Worm (Caenorhabditis elegans) whole organism, young adult: ENCODE results near the gene F56C3.10.
A peak's percentile ranks its signal among the peaks of the same experiment; 100 is the strongest.
"Not testable (repeated sequence)": the region's sequence is repeated elsewhere in the genome, so short reads cannot be mapped to it uniquely, and the experiment has no call there.

Experiments used
- F22D6.2 ChIP-seq: sonication (generic microtip); optimal IDR thresholded peaks from 2 replicates; lab custom pipeline; 2016; ENCODE audit warnings: mild to moderate bottlenecking, missing genetic modification characterization, missing compliant biosample characterization
- F23B12.7 ChIP-seq: sonication (generic microtip); optimal IDR thresholded peaks from 2 replicates; lab custom pipeline; 2017; ENCODE audit warnings: missing genetic modification characterization, mild to moderate bottlenecking, missing compliant biosample characterization, antibody characterized with exemption, moderate library complexity; ENCODE audit not compliant: insufficient read depth
- F49E8.2 ChIP-seq: sonication (generic microtip); optimal IDR thresholded peaks from 3 replicates; lab custom pipeline; 2017; ENCODE audit warnings: missing genetic modification characterization, mild to moderate bottlenecking, missing compliant biosample characterization, antibody characterized with exemption, moderate library complexity; ENCODE audit not compliant: insufficient read depth
- F57C9.4 ChIP-seq: sonication (generic microtip); optimal IDR thresholded peaks from 2 replicates; lab custom pipeline; 2017; ENCODE audit warnings: mild to moderate bottlenecking, missing genetic modification characterization, missing compliant biosample characterization
- T26A5.8 ChIP-seq: sonication (generic microtip); optimal IDR thresholded peaks from 2 replicates; lab custom pipeline; 2016; ENCODE audit warnings: missing genetic modification characterization, missing compliant biosample characterization
- Y95B8A.8 ChIP-seq: fragments of 200-800 bp; sonication (Bioruptor generic); IDR thresholded peaks from 2 replicates; pipeline ENCODE4 v1.3.6; 2022; ENCODE audit warnings: missing genetic modification reagents, missing genetic modification characterization, missing compliant biosample characterization
- attf-6 ChIP-seq: fragments of 200-800 bp; sonication (Bioruptor generic); IDR thresholded peaks from 2 replicates; pipeline ENCODE4 v1.3.6; 2022; ENCODE audit warnings: missing genetic modification reagents, missing genetic modification characterization, missing compliant biosample characterization
- bed-1 ChIP-seq: fragments of 200-800 bp; sonication (Bioruptor generic); IDR thresholded peaks from 2 replicates; pipeline ENCODE4 v1.3.6; 2022; ENCODE audit warnings: missing genetic modification reagents, missing genetic modification characterization, missing compliant biosample characterization
- cebp-2 ChIP-seq: fragments of 200-800 bp; sonication (Bioruptor generic); IDR thresholded peaks from 2 replicates; pipeline ENCODE4 v1.3.6; 2022; ENCODE audit warnings: missing genetic modification characterization, missing compliant biosample characterization
- ceh-100 ChIP-seq: fragments of 200-800 bp; sonication (Bioruptor generic); IDR thresholded peaks from 2 replicates; pipeline ENCODE4 v1.3.6; 2022; ENCODE audit warnings: missing genetic modification reagents, missing genetic modification characterization, missing compliant biosample characterization
- ceh-40 ChIP-seq: fragments of 200-800 bp; sonication (Bioruptor generic); IDR thresholded peaks from 2 replicates; pipeline ENCODE4 v1.3.6; 2022; ENCODE audit warnings: missing genetic modification characterization, missing compliant biosample characterization
- chd-7 ChIP-seq: sonication (generic microtip); optimal IDR thresholded peaks from 2 replicates; lab custom pipeline; 2016; ENCODE audit warnings: mild to moderate bottlenecking, missing genetic modification characterization, moderate library complexity, missing compliant biosample characterization
- dox-1 ChIP-seq: fragments of 200-800 bp; sonication (Bioruptor generic); IDR thresholded peaks from 2 replicates; pipeline ENCODE4 v1.3.6; 2022; ENCODE audit warnings: missing genetic modification reagents, missing genetic modification characterization, missing compliant biosample characterization
- dpl-1 ChIP-seq: fragments of 150-350 bp; optimal IDR thresholded peaks from 2 replicates; lab custom pipeline; 2014; ENCODE audit warnings: missing biosample characterization, missing genetic modification reagents, missing genetic modification characterization
- him-1 ChIP-seq: sonication (generic microtip); optimal IDR thresholded peaks from 2 replicates; lab custom pipeline; 2016; ENCODE audit warnings: missing genotype, missing genetic modification reagents, missing genetic modification characterization, missing compliant biosample characterization
- hlh-12 ChIP-seq: sonication (generic microtip); optimal IDR thresholded peaks from 2 replicates; lab custom pipeline; 2016; ENCODE audit warnings: missing genetic modification characterization, missing compliant biosample characterization
- hmg-1.2 ChIP-seq: fragments of 200-800 bp; sonication (Bioruptor generic); IDR thresholded peaks from 2 replicates; pipeline ENCODE4 v1.3.6; 2022; ENCODE audit warnings: missing genetic modification reagents, missing genetic modification characterization, missing compliant biosample characterization
- hmg-20 ChIP-seq: fragments of 200-800 bp; sonication (Bioruptor generic); IDR thresholded peaks from 2 replicates; pipeline ENCODE4 v1.3.6; 2022; ENCODE audit warnings: missing genetic modification reagents, missing genetic modification characterization, missing compliant biosample characterization
- hsf-1 ChIP-seq: fragments of 200-800 bp; sonication (Bioruptor generic); IDR thresholded peaks from 2 replicates; pipeline ENCODE4 v1.3.6; 2022; ENCODE audit warnings: missing genetic modification reagents, missing genetic modification characterization, missing compliant biosample characterization
- lin-26 ChIP-seq: fragments of 200-800 bp; sonication (Bioruptor generic); IDR thresholded peaks from 2 replicates; pipeline ENCODE4 v1.3.6; 2022; ENCODE audit warnings: missing genetic modification reagents, missing genetic modification characterization, missing compliant biosample characterization
- lin-54 ChIP-seq: fragments of 200-800 bp; sonication (Bioruptor generic); optimal IDR thresholded peaks from 2 replicates; lab custom pipeline; 2018; ENCODE audit warnings: mild to moderate bottlenecking, missing genetic modification characterization, missing compliant biosample characterization
- lsy-27 ChIP-seq: sonication (generic microtip); optimal IDR thresholded peaks from 2 replicates; lab custom pipeline; 2017; ENCODE audit warnings: missing genetic modification characterization, mild to moderate bottlenecking, missing compliant biosample characterization, antibody characterized with exemption, missing genotype, borderline replicate concordance; ENCODE audit not compliant: insufficient read depth
- mcd-1 ChIP-seq: fragments of 200-800 bp; sonication (Bioruptor generic); IDR thresholded peaks from 2 replicates; pipeline ENCODE4 v1.3.6; 2022; ENCODE audit warnings: missing genetic modification reagents, missing genetic modification characterization, missing compliant biosample characterization
- mel-28 ChIP-seq: sonication (generic microtip); optimal IDR thresholded peaks from 2 replicates; lab custom pipeline; 2016; ENCODE audit warnings: borderline replicate concordance, mild to moderate bottlenecking, missing genetic modification characterization, missing compliant biosample characterization
- nfya-2 ChIP-seq: fragments of 200-800 bp; sonication (Bioruptor generic); IDR thresholded peaks from 2 replicates; pipeline ENCODE4 v1.3.6; 2022; ENCODE audit warnings: missing genetic modification reagents, missing genetic modification characterization, missing compliant biosample characterization
- nhr-27 ChIP-seq: fragments of 200-800 bp; sonication (Bioruptor generic); optimal IDR thresholded peaks from 2 replicates; lab custom pipeline; 2018; ENCODE audit warnings: mild to moderate bottlenecking, missing genetic modification characterization, moderate library complexity, missing compliant biosample characterization
- nhr-80 ChIP-seq: sonication (generic microtip); optimal IDR thresholded peaks from 2 replicates; lab custom pipeline; 2016; ENCODE audit warnings: missing genetic modification characterization, missing compliant biosample characterization
- pbrm-1 ChIP-seq: fragments of 200-800 bp; sonication (Bioruptor generic); IDR thresholded peaks from 2 replicates; pipeline ENCODE4 v1.3.6; 2022; ENCODE audit warnings: missing genetic modification reagents, missing genetic modification characterization, missing compliant biosample characterization
- sea-2 ChIP-seq: fragments of 200-800 bp; sonication (Bioruptor generic); IDR thresholded peaks from 2 replicates; pipeline ENCODE4 v1.3.6; 2022; ENCODE audit warnings: missing genetic modification characterization, missing compliant biosample characterization
- snpc-3.4 ChIP-seq: sonication (generic microtip); optimal IDR thresholded peaks from 2 replicates; lab custom pipeline; 2017; ENCODE audit warnings: missing genetic modification characterization, mild to moderate bottlenecking, missing compliant biosample characterization, antibody characterized with exemption, moderate library complexity, missing genotype, missing genetic modification reagents
- snpc-4 ChIP-seq, 5 experiments: fragments of 150-350 bp in 1 of 5; sonication (generic microtip) in 4 of 5; optimal IDR thresholded peaks; 2 replicates each; lab custom pipeline; 2014 to 2018; ENCODE audit warnings: missing genetic modification characterization in 5 of 5, missing biosample characterization in 3 of 5, antibody characterized with exemption in 2 of 5, mild to moderate bottlenecking in 2 of 5, missing compliant biosample characterization in 2 of 5, missing genotype in 2 of 5, moderate library complexity in 2 of 5, missing genetic modification reagents in 1 of 5
- sptf-2 ChIP-seq: fragments of 200-800 bp; sonication (Bioruptor generic); optimal IDR thresholded peaks from 2 replicates; lab custom pipeline; 2018; ENCODE audit warnings: mild to moderate bottlenecking, missing genetic modification characterization, missing compliant biosample characterization
- xnd-1 ChIP-seq: sonication (generic microtip); optimal IDR thresholded peaks from 2 replicates; lab custom pipeline; 2016; ENCODE audit warnings: missing genotype, missing genetic modification reagents, missing genetic modification characterization, missing compliant biosample characterization
- zfh-2 ChIP-seq: fragments of 200-800 bp; sonication (Bioruptor generic); conservative IDR thresholded peaks from 2 replicates; pipeline ENCODE4 v1.3.6; 2022; ENCODE audit warnings: missing genetic modification reagents, missing genetic modification characterization, missing compliant biosample characterization
- ztf-25 ChIP-seq: fragments of 200-800 bp; sonication (Bioruptor generic); IDR thresholded peaks from 2 replicates; pipeline ENCODE4 v1.3.6; 2022; ENCODE audit warnings: missing genetic modification reagents, missing genetic modification characterization, missing compliant biosample characterization

F56C3.10 gene

DNA sequence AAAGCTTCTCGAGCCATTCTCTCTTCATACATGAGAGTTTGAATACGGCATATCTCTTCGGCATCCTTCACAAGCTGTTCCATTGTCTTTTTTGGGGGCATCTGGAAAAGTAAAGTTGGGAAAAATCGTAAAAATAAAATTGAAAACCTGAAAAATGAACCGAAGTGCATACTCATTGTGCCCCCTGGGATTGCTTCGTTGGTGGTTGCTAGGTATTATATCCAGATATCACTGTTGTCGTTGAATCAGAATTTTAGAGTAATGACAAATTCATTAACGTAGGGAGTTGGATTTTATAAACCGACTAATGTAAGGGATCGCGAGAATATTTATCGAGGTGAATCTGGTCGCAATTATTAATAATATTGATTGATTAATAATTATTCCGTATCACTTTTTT lies at the start of gene F56C3.10:
Gene F56C3.10 (minus strand): TSS at position 101 of the 400 bp plus-strand sequence.
- TF ChIP-seq snpc-3.4 (tag; lab: Kevin White, UChicago) (no peak), ceh-40 (GFP tag; lab: Robert Waterston, UW) (no peak), snpc-4 (GFP tag; optimal IDR thresholded peaks at IDR 0.05; lab: Kevin White, UChicago) (no peak), snpc-4 (tag; optimal IDR thresholded peaks at IDR 0.05; lab: Kevin White, UChicago) (no peak), cebp-2 (GFP tag; lab: Robert Waterston, UW) (no peak), F23B12.7 (no peak), ceh-100 (GFP tag; lab: Robert Waterston, UW) (no peak), attf-6 (GFP tag; lab: Robert Waterston, UW) (no peak), sea-2 (GFP tag; lab: Robert Waterston, UW) (no peak), F57C9.4 (tag; lab: Kevin White, UChicago) (no peak), hlh-12 (no peak), mel-28 (tag; lab: Kevin White, UChicago) (no peak), T26A5.8 (tag; lab: Kevin White, UChicago) (no peak), bed-1 (GFP tag; lab: Robert Waterston, UW) (no peak)
- TF ChIP-seq, all 124 proteins: peak for 0

DNA sequence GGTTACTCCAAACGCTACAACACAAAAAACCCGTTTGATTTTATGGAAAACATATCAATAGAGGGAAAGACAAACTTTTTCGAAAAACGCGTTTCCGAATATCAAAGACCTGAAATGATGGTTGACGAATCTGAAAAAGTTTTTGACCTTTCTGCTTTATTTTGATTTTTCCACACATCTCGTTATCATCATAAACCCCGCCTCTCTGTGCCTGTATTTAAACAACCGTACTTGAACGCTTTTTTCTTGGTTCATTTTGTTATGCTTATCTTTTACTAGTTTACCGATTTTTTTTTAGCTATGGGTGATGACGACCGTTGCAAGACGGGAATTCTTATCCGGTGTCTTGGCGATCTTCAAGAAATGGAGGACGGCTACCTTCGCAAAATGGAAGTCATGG lies 49.2 kb upstream of the F56C3.10 start, which contains the start of gene F19G12.1:
Gene F19G12.1 (plus strand): TSS at position 301 of the 400 bp plus-strand sequence.
- not testable (repeated sequence) for TF ChIP-seq pbrm-1 (GFP tag; lab: Robert Waterston, UW); him-1 (tag; lab: Kevin White, UChicago); dpl-1 (GFP tag; lab: Kevin White, UChicago)

DNA sequence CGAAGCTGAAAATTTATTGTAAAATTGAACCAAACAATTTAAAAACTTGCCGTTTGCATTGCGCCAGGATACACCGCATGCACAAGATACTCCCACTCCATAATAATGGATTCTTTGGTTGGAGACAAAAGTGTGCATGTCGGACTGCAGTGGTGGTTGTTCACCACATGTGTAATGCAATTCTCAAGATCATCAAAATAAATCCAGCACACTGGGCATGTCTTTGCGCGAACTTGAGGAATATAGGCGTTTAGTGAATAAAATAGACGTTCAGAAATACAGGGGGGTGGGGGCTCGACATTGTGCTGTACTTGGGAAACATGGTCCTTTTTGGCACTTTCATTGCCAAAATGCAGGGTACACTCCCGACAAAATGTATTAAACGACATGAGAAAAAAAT lies 45.0 kb upstream of the F56C3.10 start, which contains the start of gene F19G12.11:
Gene F19G12.11 (minus strand): TSS at position 101 of the 400 bp plus-strand sequence.
- no peak for TF ChIP-seq hmg-1.2 (GFP tag; lab: Robert Waterston, UW)

DNA sequence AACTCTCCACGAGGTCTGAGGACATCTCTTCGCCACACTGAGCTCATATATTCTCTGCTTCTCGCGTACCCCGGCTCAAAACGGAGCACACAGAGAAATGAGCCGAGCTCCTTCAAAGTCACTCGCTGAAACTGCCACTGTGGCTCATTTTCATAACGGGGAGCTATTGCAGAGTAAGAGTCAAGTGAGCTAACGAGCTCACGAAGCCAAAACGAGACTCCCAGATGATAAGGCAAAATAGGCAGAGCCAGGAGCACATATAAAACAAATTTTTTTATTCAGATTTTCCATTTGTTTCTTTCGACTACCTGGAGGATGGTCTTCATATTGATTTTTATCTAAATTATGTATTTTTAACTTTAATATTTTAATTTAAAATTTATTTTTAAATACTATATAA lies 43.0 kb upstream of the F56C3.10 start, which contains the start of gene F19G12.3:
Gene F19G12.3 (plus strand): TSS at position 301 of the 400 bp plus-strand sequence.
- TF ChIP-seq Y95B8A.8 (no peak), zfh-2 (GFP tag; lab: Robert Waterston, UW) (0 out of 2 replicates have a peak, but pooled peaks have one; percentile 8)

DNA sequence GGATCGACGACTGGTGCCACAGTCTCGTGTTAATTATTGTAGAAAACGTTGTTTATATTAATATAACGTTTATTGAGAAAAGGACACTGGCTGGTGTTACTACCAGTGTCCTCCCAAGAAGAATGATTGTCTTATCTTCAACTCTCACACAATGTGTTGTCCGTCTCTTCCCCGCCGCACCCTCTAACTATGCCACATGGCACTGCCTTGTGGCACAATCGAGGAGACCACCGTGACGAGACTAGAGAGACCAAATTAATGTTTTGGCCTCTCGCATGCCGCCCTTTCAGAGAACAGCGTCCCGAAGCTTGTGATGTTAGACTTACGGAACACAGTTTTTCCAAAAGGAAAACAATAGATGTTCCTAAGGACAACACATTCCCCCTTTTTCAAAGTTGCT lies 40.8 kb upstream of the F56C3.10 start:
- TF ChIP-seq nhr-80 (tag; lab: Kevin White, UChicago) (peak; percentile 51), mcd-1 (GFP tag; lab: Robert Waterston, UW) (0 out of 2 replicates have a peak, but pooled peaks have one; percentile 13), dox-1 (GFP tag; lab: Robert Waterston, UW) (peak; percentile 60; the same call in 1 of the 2 replicates)

DNA sequence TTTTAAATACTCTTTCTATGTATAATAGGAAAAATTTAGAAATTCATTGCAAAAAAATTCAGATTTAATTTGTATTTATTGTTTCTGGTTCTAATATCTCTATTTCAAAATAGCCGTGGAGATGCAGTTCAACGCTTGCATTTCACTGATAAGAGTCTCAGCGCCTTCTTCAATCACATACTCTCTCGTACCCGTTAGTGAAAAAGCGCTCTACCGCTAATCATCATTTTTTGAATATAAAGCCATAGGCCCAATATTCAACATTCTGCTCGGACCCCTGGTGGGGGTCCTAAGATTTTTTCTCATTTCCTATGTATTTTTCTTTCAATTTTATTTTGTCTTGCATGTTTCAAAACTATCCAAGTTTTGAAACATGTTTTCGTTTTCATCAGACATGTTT lies 39.1 kb upstream of the F56C3.10 start:
- TF ChIP-seq nhr-80 (tag; lab: Kevin White, UChicago) (peak; percentile 9), dpl-1 (GFP tag; lab: Kevin White, UChicago) (no peak), mcd-1 (GFP tag; lab: Robert Waterston, UW) (peak; percentile 46)

DNA sequence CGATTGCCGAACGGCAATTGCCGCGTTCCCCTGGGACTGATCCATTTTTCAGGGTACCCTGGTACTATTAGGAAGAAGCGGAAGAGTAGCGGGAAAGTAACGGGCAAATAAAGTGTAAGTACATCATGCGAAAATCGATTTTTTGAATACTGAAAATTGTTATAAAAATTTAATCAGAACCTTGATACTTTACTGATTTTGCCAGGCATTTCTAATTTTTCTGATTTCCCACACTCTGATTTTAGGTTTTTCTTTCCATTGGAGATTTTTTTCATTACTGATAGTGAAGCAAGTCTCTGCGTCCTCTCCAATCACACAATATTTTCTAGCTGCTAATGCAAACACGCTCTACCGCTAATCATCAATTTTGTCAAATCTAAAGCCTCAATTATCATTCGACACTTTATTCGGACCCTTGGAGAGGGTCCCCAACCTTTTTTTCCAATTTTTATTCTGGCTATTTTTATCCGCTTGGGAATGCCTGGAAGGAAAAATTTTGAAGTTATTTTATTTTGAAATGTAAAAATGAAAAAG lies 37.8 kb upstream of the F56C3.10 start, which contains the start of gene F19G12.9:
Gene F19G12.9 (plus strand): TSS at position 51 of the 534 bp plus-strand sequence.
- peak; percentile 9 for TF ChIP-seq nhr-80 (tag; lab: Kevin White, UChicago)
- no peak for TF ChIP-seq ztf-25 (GFP tag; lab: Robert Waterston, UW)
- no peak for TF ChIP-seq hsf-1 (GFP tag; lab: Robert Waterston, UW)
- TF ChIP-seq mcd-1 (GFP tag; lab: Robert Waterston, UW): peak; percentile 84
- TF ChIP-seq lsy-27 (tag; lab: Kevin White, UChicago): no peak
- no peak for TF ChIP-seq sptf-2 (GFP tag; lab: Kevin White, UChicago)
- TF ChIP-seq xnd-1 (tag; lab: Kevin White, UChicago): no peak
- no peak for TF ChIP-seq chd-7
- no peak for TF ChIP-seq F22D6.2 (tag; lab: Kevin White, UChicago)
- no peak for TF ChIP-seq nfya-2 (GFP tag; lab: Robert Waterston, UW)
- TF ChIP-seq F49E8.2: no peak
- TF ChIP-seq dox-1 (GFP tag; lab: Robert Waterston, UW): no peak
- no peak for TF ChIP-seq lin-54 (GFP tag; lab: Kevin White, UChicago)
- TF ChIP-seq hmg-20 (GFP tag; lab: Robert Waterston, UW): no peak
- TF ChIP-seq hmg-1.2 (GFP tag; lab: Robert Waterston, UW): peak; percentile 58
- no peak for TF ChIP-seq lin-26 (GFP tag; lab: Robert Waterston, UW)
- TF ChIP-seq zfh-2 (GFP tag; lab: Robert Waterston, UW): no peak
- no peak for TF ChIP-seq nhr-27
